Worm (Caenorhabditis elegans) whole organism, L4 larva: ENCODE measurements around the gene gldi-10.

Experiments used
- D1046.2 ChIP-seq: fragments of 200-800 bp; sonication (Bioruptor generic); IDR thresholded peaks from 2 replicates; pipeline ENCODE4 v1.3.6; 2022; ENCODE audit warnings: missing genetic modification characterization, missing compliant biosample characterization
- F26F4.8 ChIP-seq: fragments of 200-800 bp; sonication (Bioruptor generic); conservative IDR thresholded peaks from 2 replicates; pipeline ENCODE4 v1.3.6; 2022; ENCODE audit warnings: missing genetic modification characterization, missing compliant biosample characterization
- F49E8.2 ChIP-seq: sonication (generic microtip); optimal IDR thresholded peaks from 2 replicates; lab custom pipeline; 2016; ENCODE audit warnings: missing compliant biosample characterization, mild to moderate bottlenecking, missing genetic modification characterization, borderline replicate concordance
- Y75B8A.6 ChIP-seq: fragments of 200-800 bp; sonication (Bioruptor generic); IDR thresholded peaks from 2 replicates; pipeline ENCODE4 v1.3.6; 2022; ENCODE audit warnings: missing genetic modification reagents, missing genetic modification characterization, missing compliant biosample characterization
- aha-1 ChIP-seq: fragments of 150-350 bp; peaks from one replicate; lab custom pipeline; 2014; ENCODE audit warnings: missing biosample characterization, missing genetic modification characterization
- aly-2 ChIP-seq: sonication (generic microtip); optimal IDR thresholded peaks from 2 replicates; lab custom pipeline; 2018; ENCODE audit warnings: missing biosample characterization, missing genetic modification characterization
- ama-1 ChIP-seq: fragments of 150-350 bp; optimal IDR thresholded peaks from 2 replicates; lab custom pipeline; 2014; ENCODE audit warnings: inconsistent platforms, mixed read lengths
- arid-1 ChIP-seq: fragments of 200-800 bp; sonication (Bioruptor generic); conservative IDR thresholded peaks from 2 replicates; pipeline ENCODE4 v1.3.6; 2022; ENCODE audit warnings: missing genetic modification reagents, missing genetic modification characterization, missing compliant biosample characterization
- attf-4 ChIP-seq: sonication (generic microtip); optimal IDR thresholded peaks from 3 replicates; lab custom pipeline; 2017; ENCODE audit warnings: missing biosample characterization, missing genetic modification characterization
- ceh-28 ChIP-seq: fragments of 150-350 bp; optimal IDR thresholded peaks from 2 replicates; lab custom pipeline; 2014; ENCODE audit warnings: missing biosample characterization, missing genetic modification reagents, missing genetic modification characterization
- ceh-44 ChIP-seq: fragments of 200-800 bp; sonication (Bioruptor generic); IDR thresholded peaks from 2 replicates; pipeline ENCODE4 v1.3.6; 2022; ENCODE audit warnings: missing genetic modification reagents, missing genetic modification characterization, missing compliant biosample characterization
- ceh-62 ChIP-seq: sonication (generic microtip); optimal IDR thresholded peaks from 2 replicates; lab custom pipeline; 2017; ENCODE audit warnings: missing biosample characterization, missing genetic modification characterization
- ceh-82 ChIP-seq: sonication (generic microtip); optimal IDR thresholded peaks from 2 replicates; lab custom pipeline; 2017; ENCODE audit warnings: missing biosample characterization, missing genetic modification characterization
- ces-1 ChIP-seq: fragments of 150-350 bp; sonication (generic microtip); optimal IDR thresholded peaks from 4 replicates; lab custom pipeline; 2014; ENCODE audit warnings: missing biosample characterization, missing genetic modification reagents, missing genetic modification characterization
- daf-8 ChIP-seq: fragments of 200-800 bp; sonication (Bioruptor generic); IDR thresholded peaks from 2 replicates; pipeline ENCODE4 v1.3.6; 2022; ENCODE audit warnings: missing genetic modification characterization, missing compliant biosample characterization
- dmd-8 ChIP-seq: fragments of 200-800 bp; sonication (Bioruptor generic); IDR thresholded peaks from 2 replicates; pipeline ENCODE4 v1.3.6; 2022; ENCODE audit warnings: missing genetic modification characterization, missing compliant biosample characterization
- dpl-1 ChIP-seq: fragments of 150-350 bp; optimal IDR thresholded peaks from 2 replicates; lab custom pipeline; 2014; ENCODE audit warnings: missing biosample characterization, missing genetic modification reagents, missing genetic modification characterization
- hif-1 ChIP-seq, 2 experiments: sonication (generic microtip); optimal IDR thresholded peaks; 2 replicates each; lab custom pipeline; 2016 to 2017; ENCODE audit warnings: missing compliant biosample characterization in 2 of 2, missing genetic modification characterization in 2 of 2, missing genetic modification reagents in 2 of 2, missing genotype in 2 of 2, mild to moderate bottlenecking in 1 of 2
- hlh-11 ChIP-seq: fragments of 200-800 bp; sonication (Bioruptor generic); optimal IDR thresholded peaks from 2 replicates; lab custom pipeline; 2018; ENCODE audit warnings: mild to moderate bottlenecking, missing genetic modification characterization, missing compliant biosample characterization
- hmg-1.1 ChIP-seq: fragments of 200-800 bp; sonication (Bioruptor generic); IDR thresholded peaks from 2 replicates; pipeline ENCODE4 v1.3.6; 2022; ENCODE audit warnings: missing genetic modification reagents, missing genetic modification characterization, missing compliant biosample characterization
- lin-13 ChIP-seq: fragments of 150-350 bp; optimal IDR thresholded peaks from 2 replicates; lab custom pipeline; 2014; ENCODE audit warnings: missing biosample characterization, missing genetic modification reagents, missing genetic modification characterization
- lin-15B ChIP-seq: fragments of 150-350 bp; sonication (generic microtip); optimal IDR thresholded peaks from 3 replicates; lab custom pipeline; 2014; ENCODE audit warnings: missing biosample characterization, missing genetic modification characterization
- lin-39 ChIP-seq: fragments of 150-350 bp; optimal IDR thresholded peaks from 2 replicates; lab custom pipeline; 2014; ENCODE audit warnings: missing biosample characterization, missing genetic modification reagents, missing genetic modification characterization
- lir-3 ChIP-seq: sonication (generic microtip); optimal IDR thresholded peaks from 2 replicates; lab custom pipeline; 2016; ENCODE audit warnings: mild to moderate bottlenecking, missing genetic modification characterization, missing compliant biosample characterization
- madf-9 ChIP-seq: fragments of 200-800 bp; sonication (Bioruptor generic); conservative IDR thresholded peaks from 2 replicates; pipeline ENCODE4 v1.3.6; 2022; ENCODE audit warnings: missing genetic modification reagents, missing genetic modification characterization, missing compliant biosample characterization
- mdl-1 ChIP-seq, 2 experiments: fragments of 150-350 bp in 1 of 2; sonication (generic microtip) in 1 of 2; optimal IDR thresholded peaks; 2 replicates each; lab custom pipeline; 2014 to 2017; ENCODE audit warnings: missing biosample characterization in 2 of 2, missing genetic modification characterization in 2 of 2
- mdt-29 ChIP-seq: fragments of 200-800 bp; sonication (Bioruptor generic); IDR thresholded peaks from 2 replicates; pipeline ENCODE4 v1.3.6; 2022; ENCODE audit warnings: missing genetic modification reagents, missing genetic modification characterization, missing compliant biosample characterization
- mep-1 ChIP-seq: fragments of 150-350 bp; sonication (generic microtip); optimal IDR thresholded peaks from 3 replicates; lab custom pipeline; 2014; ENCODE audit warnings: missing biosample characterization, missing genetic modification characterization
- mxl-2 ChIP-seq: fragments of 200-800 bp; sonication (Bioruptor generic); conservative IDR thresholded peaks from 2 replicates; pipeline ENCODE4 v1.3.6; 2022; ENCODE audit warnings: missing genetic modification reagents, missing genetic modification characterization, missing compliant biosample characterization
- mxl-3 ChIP-seq: fragments of 200-800 bp; sonication (Bioruptor generic); optimal IDR thresholded peaks from 2 replicates; lab custom pipeline; 2018; ENCODE audit warnings: mild to moderate bottlenecking, missing genetic modification characterization, missing compliant biosample characterization
- nhr-10 ChIP-seq: fragments of 150-350 bp; optimal IDR thresholded peaks from 2 replicates; lab custom pipeline; 2014; ENCODE audit warnings: missing biosample characterization, missing genetic modification characterization
- nhr-102 ChIP-seq: sonication (generic microtip); optimal IDR thresholded peaks from 2 replicates; lab custom pipeline; 2016; ENCODE audit warnings: mild to moderate bottlenecking, missing genetic modification characterization, moderate library complexity, missing compliant biosample characterization
- nhr-11 ChIP-seq: fragments of 150-350 bp; optimal IDR thresholded peaks from 2 replicates; lab custom pipeline; 2014; ENCODE audit warnings: missing biosample characterization, missing genetic modification characterization
- nhr-237 ChIP-seq: sonication (generic microtip); optimal IDR thresholded peaks from 2 replicates; lab custom pipeline; 2017; ENCODE audit warnings: missing biosample characterization, missing genetic modification characterization
- nhr-28 ChIP-seq: fragments of 150-350 bp; optimal IDR thresholded peaks from 2 replicates; lab custom pipeline; 2014; ENCODE audit warnings: missing biosample characterization, missing genetic modification characterization
- nhr-42 ChIP-seq: fragments of 200-800 bp; sonication (Bioruptor generic); IDR thresholded peaks from 2 replicates; pipeline ENCODE4 v1.3.6; 2022; ENCODE audit warnings: missing genetic modification characterization, missing compliant biosample characterization
- nhr-48 ChIP-seq: sonication (generic microtip); optimal IDR thresholded peaks from 2 replicates; lab custom pipeline; 2016; ENCODE audit warnings: mild to moderate bottlenecking, missing genetic modification characterization, missing compliant biosample characterization
- nhr-76 ChIP-seq: fragments of 150-350 bp; optimal IDR thresholded peaks from 2 replicates; lab custom pipeline; 2014; ENCODE audit warnings: missing biosample characterization, missing genetic modification characterization
- pqm-1 ChIP-seq: sonication (generic microtip); optimal IDR thresholded peaks from 2 replicates; lab custom pipeline; 2017; ENCODE audit warnings: missing biosample characterization, missing genetic modification characterization
- set-16 ChIP-seq: fragments of 200-800 bp; sonication (Bioruptor generic); IDR thresholded peaks from 2 replicates; pipeline ENCODE4 v1.3.6; 2022; ENCODE audit warnings: missing genetic modification reagents, missing genetic modification characterization, missing compliant biosample characterization
- skn-1 ChIP-seq: fragments of 150-350 bp; optimal IDR thresholded peaks from 2 replicates; lab custom pipeline; 2014; ENCODE audit warnings: missing biosample characterization, missing genetic modification characterization
- spr-1 ChIP-seq: sonication (generic microtip); optimal IDR thresholded peaks from 2 replicates; lab custom pipeline; 2016; ENCODE audit warnings: mild to moderate bottlenecking, missing genetic modification characterization, missing compliant biosample characterization
- spr-3 ChIP-seq: fragments of 200-800 bp; sonication (Bioruptor generic); optimal IDR thresholded peaks from 2 replicates; lab custom pipeline; 2018; ENCODE audit warnings: mild to moderate bottlenecking, missing genetic modification characterization, missing compliant biosample characterization
- tag-97 ChIP-seq: fragments of 200-800 bp; sonication (Bioruptor generic); IDR thresholded peaks from 2 replicates; pipeline ENCODE4 v1.3.6; 2022; ENCODE audit warnings: missing genetic modification characterization, missing compliant biosample characterization
- unc-39 ChIP-seq: sonication (generic microtip); optimal IDR thresholded peaks from 2 replicates; lab custom pipeline; 2017; ENCODE audit warnings: missing biosample characterization, missing genetic modification characterization
- zfp-3 ChIP-seq: fragments of 200-800 bp; sonication (Bioruptor generic); conservative IDR thresholded peaks from 2 replicates; pipeline ENCODE4 v1.3.6; 2022; ENCODE audit warnings: missing genetic modification reagents, missing genetic modification characterization, missing compliant biosample characterization
- zip-11 ChIP-seq: fragments of 200-800 bp; sonication (Bioruptor generic); IDR thresholded peaks from 2 replicates; pipeline ENCODE4 v1.3.6; 2022; ENCODE audit warnings: missing genetic modification characterization, missing compliant biosample characterization
- zip-2 ChIP-seq: fragments of 150-350 bp; optimal IDR thresholded peaks from 2 replicates; lab custom pipeline; 2014; ENCODE audit warnings: missing biosample characterization, missing genetic modification characterization
- ztf-7 ChIP-seq: fragments of 150-350 bp; optimal IDR thresholded peaks from 2 replicates; lab custom pipeline; 2014; ENCODE audit warnings: missing biosample characterization, missing genetic modification characterization

Gene gldi-10

DNA sequence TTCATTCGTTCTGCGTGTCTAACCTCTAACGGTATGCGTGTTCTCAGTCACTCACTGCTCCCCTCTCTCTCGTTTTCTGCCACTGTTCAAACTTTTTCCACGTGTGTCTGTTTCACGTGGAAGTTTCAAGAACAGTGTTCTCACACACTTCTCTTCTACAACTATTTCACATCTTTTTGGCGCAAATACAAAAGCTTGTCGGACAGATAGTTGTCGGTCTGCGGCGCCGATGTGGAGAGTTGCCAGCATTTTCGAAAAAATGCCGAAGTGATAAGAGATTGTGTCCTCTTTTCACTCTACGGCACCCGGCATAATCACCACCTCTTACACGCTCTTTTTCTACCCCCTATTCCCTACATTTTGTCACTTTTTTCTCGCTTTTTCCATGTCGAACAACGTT lies 19.3 kb downstream of the gldi-10 start (continued):
- TF ChIP-seq spr-3 (GFP tag; lab: Kevin White, UChicago): no peak
- no peak for TF ChIP-seq nhr-76 (tag; lab: Kevin White, UChicago)
- TF ChIP-seq hmg-1.1: no peak
- TF ChIP-seq ceh-28 (tag; lab: Kevin White, UChicago): no peak
- TF ChIP-seq mdt-29 (GFP tag; lab: Robert Waterston, UW): no peak
- no peak for TF ChIP-seq tag-97 (GFP tag; lab: Robert Waterston, UW)
- no peak for TF ChIP-seq F26F4.8
- TF ChIP-seq dpl-1 (GFP tag; lab: Kevin White, UChicago): no peak
- TF ChIP-seq set-16: no peak
- no peak for TF ChIP-seq dmd-8 (GFP tag; lab: Robert Waterston, UW)
- no peak for TF ChIP-seq ceh-82 (tag; lab: Kevin White, UChicago)
- no peak for TF ChIP-seq lin-15B (tag; lab: Kevin White, UChicago)
- TF ChIP-seq pqm-1 (tag; lab: Kevin White, UChicago): peak; percentile 59
- peak; percentile 41 for TF ChIP-seq mxl-3 (GFP tag; lab: Kevin White, UChicago)
- no peak for TF ChIP-seq nhr-102 (tag; lab: Kevin White, UChicago)
- TF ChIP-seq nhr-11: no peak
- peak in 1 of 2 experiments; percentile 1 for TF ChIP-seq mdl-1 (tag; optimal IDR thresholded peaks at IDR 0.05; lab: Kevin White, UChicago)
- TF ChIP-seq lin-39 (tag; lab: Kevin White, UChicago): no peak
- TF ChIP-seq mxl-2 (GFP tag; lab: Robert Waterston, UW): no peak
- no peak for TF ChIP-seq F49E8.2
- TF ChIP-seq arid-1: no peak
- TF ChIP-seq madf-9: no peak
- TF ChIP-seq nhr-42 (GFP tag; lab: Robert Waterston, UW): no peak
- TF ChIP-seq zfp-3: no peak
- peak; percentile 79 for TF ChIP-seq nhr-28 (tag; lab: Kevin White, UChicago)

- TF ChIP-seq dmd-8 (GFP tag; lab: Robert Waterston, UW) (no peak), zip-2 (tag; lab: Kevin White, UChicago) (no peak), mxl-2 (GFP tag; lab: Robert Waterston, UW) (no peak), ceh-44 (no peak), spr-1 (tag; lab: Kevin White, UChicago) (no peak), ztf-7 (tag; lab: Kevin White, UChicago) (no peak), ceh-82 (tag; lab: Kevin White, UChicago) (no peak), attf-4 (tag; lab: Kevin White, UChicago) (no peak), skn-1 (tag; lab: Kevin White, UChicago) (no peak), zfp-3 (no peak), nhr-10 (tag; lab: Kevin White, UChicago) (no peak)
Observed at ce11 chrIV:9118792-9119191, 19.8 kb downstream of the gldi-10 start, which contains the start of gene nrfl-1. nrfl-1 (plus strand) TSS chrIV:9119092.

DNA sequence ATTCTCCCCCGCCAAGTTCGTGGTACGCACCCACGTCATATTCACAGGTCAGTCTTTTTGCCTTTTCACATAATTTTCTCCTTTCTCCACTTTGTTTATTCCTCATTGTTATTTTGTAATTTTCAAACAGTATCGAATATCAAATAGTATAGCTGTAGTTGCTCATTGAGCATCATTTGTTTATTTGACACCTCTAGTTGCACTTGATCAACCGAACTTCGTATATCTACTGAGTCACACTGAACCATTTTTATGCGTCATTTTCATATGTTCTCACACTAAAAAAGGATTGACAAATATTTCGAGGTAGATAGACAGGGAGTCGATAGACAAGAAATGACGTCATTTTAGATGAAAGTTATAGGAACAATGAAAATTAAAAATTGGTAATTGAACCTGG lies 21.2 kb downstream of the gldi-10 start:
- no peak for TF ChIP-seq lir-3
- TF ChIP-seq aha-1 (tag; lab: Kevin White, UChicago): peak; percentile 91
- TF ChIP-seq, all 104 proteins: peak for 1

ce11 chrIV:9121545-9121944 lies 22.5 kb downstream of the gldi-10 start:
- no peak for TF ChIP-seq ceh-62 (tag; lab: Kevin White, UChicago)
- TF ChIP-seq hif-1 (tag; optimal IDR thresholded peaks at IDR 0.05; lab: Kevin White, UChicago): peak in 1 of 2 experiments; percentile 23
- TF ChIP-seq ama-1 (lab: Kevin White, UChicago): no peak
- TF ChIP-seq D1046.2 (GFP tag; lab: Robert Waterston, UW): no peak
- no peak for TF ChIP-seq lin-13 (GFP tag; lab: Kevin White, UChicago)
- TF ChIP-seq daf-8 (GFP tag; lab: Robert Waterston, UW): no peak
- no peak for TF ChIP-seq nhr-237 (tag; lab: Kevin White, UChicago)
- peak; percentile 56 for TF ChIP-seq hlh-11 (tag; lab: Kevin White, UChicago)
- TF ChIP-seq zip-11 (GFP tag; lab: Robert Waterston, UW): no peak
- TF ChIP-seq unc-39 (tag; lab: Kevin White, UChicago): no peak
- peak; percentile 74 for TF ChIP-seq nhr-28 (tag; lab: Kevin White, UChicago)
- peak; percentile 67 for TF ChIP-seq mxl-3 (GFP tag; lab: Kevin White, UChicago)
- TF ChIP-seq aly-2 (tag; lab: Kevin White, UChicago): no peak
- TF ChIP-seq ces-1: no peak
- TF ChIP-seq Y75B8A.6 (GFP tag; lab: Robert Waterston, UW): no peak
- TF ChIP-seq mdl-1 (tag; optimal IDR thresholded peaks at IDR 0.05; lab: Kevin White, UChicago): peak; percentile 62 to 84
- TF ChIP-seq hmg-1.1: 0 out of 2 replicates have a peak, but pooled peaks have one; percentile 41
- TF ChIP-seq aha-1 (tag; lab: Kevin White, UChicago): peak; percentile 81
- no peak for TF ChIP-seq ceh-44
- no peak for TF ChIP-seq nhr-48 (tag; lab: Kevin White, UChicago)
- peak; percentile 58 for TF ChIP-seq mep-1 (tag; lab: Kevin White, UChicago)
